Worm (Caenorhabditis elegans) whole organism, midembryonic: Measurements from ENCODE around the gene K06H6.2.

Experiments
- T22C8.4 ChIP-seq: fragments of 200-800 bp; sonication (Bioruptor generic); IDR thresholded peaks from 2 replicates; pipeline ENCODE4 v1.3.6; 2022; ENCODE audit warnings: missing genetic modification characterization, missing compliant biosample characterization
- cog-1 ChIP-seq: sonication (generic microtip); optimal IDR thresholded peaks from 2 replicates; lab custom pipeline; 2016; ENCODE audit warnings: missing genetic modification characterization, missing compliant biosample characterization
- flt-1 ChIP-seq: fragments of 200-800 bp; sonication (Bioruptor generic); IDR thresholded peaks from 2 replicates; pipeline ENCODE4 v1.3.6; 2022; ENCODE audit warnings: missing genetic modification characterization, missing compliant biosample characterization
- klf-2 ChIP-seq: fragments of 200-800 bp; sonication (Bioruptor generic); conservative IDR thresholded peaks from 2 replicates; pipeline ENCODE4 v1.3.6; 2022; ENCODE audit warnings: missing genetic modification reagents, missing genetic modification characterization, missing compliant biosample characterization
- med-1 ChIP-seq: sonication (generic microtip); optimal IDR thresholded peaks from 2 replicates; lab custom pipeline; 2017; ENCODE audit warnings: missing genetic modification characterization, mild to moderate bottlenecking, missing compliant biosample characterization, antibody characterized with exemption, missing genetic modification reagents; ENCODE audit not compliant: insufficient read depth
- ref-1 ChIP-seq: fragments of 200-800 bp; sonication (Bioruptor generic); conservative IDR thresholded peaks from 2 replicates; pipeline ENCODE4 v1.3.6; 2022; ENCODE audit warnings: missing genetic modification reagents, missing genetic modification characterization, missing compliant biosample characterization
- tab-1 ChIP-seq: fragments of 200-800 bp; sonication (Bioruptor generic); IDR thresholded peaks from 2 replicates; pipeline ENCODE4 v1.3.6; 2022; ENCODE audit warnings: missing genetic modification characterization, missing compliant biosample characterization
- ztf-23 ChIP-seq: fragments of 200-800 bp; sonication (Bioruptor generic); IDR thresholded peaks from 2 replicates; pipeline ENCODE4 v1.3.6; 2022; ENCODE audit warnings: missing genetic modification reagents, missing genetic modification characterization, missing compliant biosample characterization
- ztf-29 ChIP-seq: fragments of 200-800 bp; sonication (Bioruptor generic); IDR thresholded peaks from 2 replicates; pipeline ENCODE4 v1.3.6; 2022; ENCODE audit warnings: missing genetic modification reagents, missing genetic modification characterization, missing compliant biosample characterization

ce11 chrV:556055-556454 is 29.5 kb upstream of the K06H6.2 start, which contains the start of gene srx-8:
- TF ChIP-seq ztf-29 (GFP tag; lab: Robert Waterston, UW) (no peak), med-1 (GFP tag; lab: Kevin White, UChicago) (no peak), ztf-23 (no peak), tab-1 (GFP tag; lab: Robert Waterston, UW) (no peak), klf-2 (GFP tag; lab: Robert Waterston, UW) (no peak), flt-1 (no peak), cog-1 (tag; lab: Kevin White, UChicago) (no peak), T22C8.4 (GFP tag; lab: Robert Waterston, UW) (no peak), ref-1 (GFP tag; lab: Robert Waterston, UW) (no peak)
